Worm (Caenorhabditis elegans): ENCODE measurements around the gene sax-2.
"Not testable (repeated sequence)": the region's sequence is repeated elsewhere in the genome, so short reads cannot be mapped to it uniquely, and the experiment has no call there.

Gene sax-2

DNA sequence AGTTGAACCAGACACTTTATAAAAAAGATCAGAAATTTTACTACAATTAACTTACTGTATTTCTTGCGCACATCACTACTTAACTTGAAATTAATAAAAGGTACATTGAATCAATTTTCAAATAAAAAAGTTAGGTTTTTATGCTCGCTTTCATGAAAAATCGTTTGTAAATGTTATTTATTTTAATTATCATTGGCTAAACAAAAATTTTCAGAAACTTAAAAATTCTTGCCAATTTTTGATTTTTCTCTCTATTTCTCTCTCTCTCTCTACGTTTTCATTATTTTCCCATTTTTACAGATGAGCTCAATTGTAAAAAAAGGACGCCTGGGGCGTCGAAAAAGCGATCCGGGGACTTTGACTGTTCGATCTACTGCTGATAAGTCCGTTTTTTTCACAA lies at the start of gene sax-2:
sax-2 (plus strand) TSS at position 301 of the 400 bp plus-strand sequence.
- no peak for TF ChIP-seq tab-1 (GFP tag; IDR thresholded peaks at IDR 0.05)
- no peak for TF ChIP-seq flt-1 (GFP tag; IDR thresholded peaks at IDR 0.05)
- TF ChIP-seq T22C8.4 (GFP tag; IDR thresholded peaks at IDR 0.05): no peak
- no peak for TF ChIP-seq med-1 (GFP tag; optimal IDR thresholded peaks at IDR 0.05; ENCODE audit: insufficient read depth)
- TF ChIP-seq cog-1 (tag; optimal IDR thresholded peaks at IDR 0.05): no peak
- no peak for TF ChIP-seq ztf-29 (GFP tag; IDR thresholded peaks at IDR 0.05)
- no peak for TF ChIP-seq klf-2 (GFP tag; conservative IDR thresholded peaks at IDR 0.05)
- TF ChIP-seq ztf-23 (GFP tag; IDR thresholded peaks at IDR 0.05): no peak
- TF ChIP-seq ref-1 (GFP tag; conservative IDR thresholded peaks at IDR 0.05): no peak

DNA sequence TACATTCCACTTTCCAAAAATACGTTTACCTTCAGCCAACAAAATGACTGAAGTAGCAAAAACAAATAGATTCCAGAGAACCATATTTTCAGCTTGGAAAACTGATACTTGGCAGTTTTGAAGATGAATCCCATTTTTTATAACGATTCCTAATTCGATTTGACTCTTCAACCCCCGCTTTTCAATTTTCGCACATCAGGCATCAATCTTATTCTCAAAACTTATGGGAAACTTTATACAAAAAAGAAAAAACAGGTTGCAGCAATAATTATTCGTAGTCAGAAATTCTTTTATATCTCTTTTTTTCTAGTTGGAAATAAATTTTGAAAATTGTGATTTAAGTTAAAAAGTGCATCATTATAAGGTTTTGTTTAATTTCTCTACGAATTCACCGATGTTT lies 47.7 kb upstream of the sax-2 start, which contains the start of gene C45G9.10:
C45G9.10 (minus strand) TSS at position 101 of the 400 bp plus-strand sequence.
- TF ChIP-seq tab-1 (GFP tag; IDR thresholded peaks at IDR 0.05) (no peak), med-1 (GFP tag; optimal IDR thresholded peaks at IDR 0.05; ENCODE audit: insufficient read depth) (no peak), ztf-29 (GFP tag; IDR thresholded peaks at IDR 0.05) (no peak), klf-2 (GFP tag; conservative IDR thresholded peaks at IDR 0.05) (no peak), T22C8.4 (GFP tag; IDR thresholded peaks at IDR 0.05) (no peak), flt-1 (GFP tag; IDR thresholded peaks at IDR 0.05) (no peak)

DNA sequence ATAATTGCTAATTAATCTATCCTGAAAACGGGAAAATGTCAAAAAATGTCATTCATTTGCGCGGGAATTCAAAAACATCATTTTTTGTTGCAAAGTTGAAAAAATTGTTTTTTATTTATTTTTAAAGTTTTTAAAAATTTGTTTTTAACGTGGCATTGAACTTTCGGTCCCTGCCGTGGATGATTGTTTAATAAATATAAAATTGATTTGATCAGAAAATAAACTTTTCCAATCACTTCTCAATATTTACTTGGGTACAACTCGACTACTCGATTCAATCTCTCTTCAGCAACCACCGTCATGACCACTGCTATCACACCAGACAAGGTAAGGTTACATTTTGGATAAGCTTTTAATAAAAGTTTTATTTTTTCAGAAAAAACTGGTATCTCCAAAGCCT lies 47.1 kb upstream of the sax-2 start, which contains the start of gene C45G9.4:
C45G9.4 (plus strand) TSS at position 301 of the 400 bp plus-strand sequence.
- not testable (repeated sequence) for TF ChIP-seq T22C8.4 (GFP tag; IDR thresholded peaks at IDR 0.05); med-1 (GFP tag; optimal IDR thresholded peaks at IDR 0.05; ENCODE audit: insufficient read depth); flt-1 (GFP tag; IDR thresholded peaks at IDR 0.05)

DNA sequence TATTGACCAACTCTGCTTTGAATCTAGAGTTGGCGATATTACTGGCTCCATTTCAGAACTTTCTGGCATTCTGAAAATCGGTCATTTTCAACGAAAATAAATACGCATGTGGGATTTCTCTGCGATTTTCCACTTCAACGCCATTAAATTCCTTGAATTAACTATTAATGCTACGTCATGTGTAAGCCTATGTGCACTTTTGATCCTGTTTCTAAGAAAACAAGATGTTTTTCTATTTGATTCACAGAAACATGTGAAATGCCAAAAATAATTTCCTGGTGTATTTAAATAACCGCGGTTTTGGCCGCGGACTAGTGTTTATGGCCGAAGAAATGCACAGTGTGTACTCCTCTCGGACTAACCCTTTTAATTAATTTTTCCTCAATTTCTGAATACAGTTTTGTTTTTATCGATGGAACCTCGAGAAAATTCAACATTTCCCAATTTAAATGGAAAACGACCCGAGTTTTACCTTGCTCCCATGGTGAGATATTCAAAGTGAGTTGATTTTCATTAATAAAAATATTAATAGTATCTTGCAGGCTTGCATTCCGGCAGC lies 40.7 kb upstream of the sax-2 start, which contains the start of the genes C45G9.11 and C45G9.2:
C45G9.11 (minus strand) TSS at position 51 of the 559 bp plus-strand sequence.
C45G9.2 (plus strand) TSS at position 392 of the 559 bp plus-strand sequence.
- TF ChIP-seq tab-1 (GFP tag; IDR thresholded peaks at IDR 0.05): no peak
- peak; percentile 74 for TF ChIP-seq ztf-23 (GFP tag; IDR thresholded peaks at IDR 0.05)
- no peak for TF ChIP-seq ref-1 (GFP tag; conservative IDR thresholded peaks at IDR 0.05)
- no peak for TF ChIP-seq T22C8.4 (GFP tag; IDR thresholded peaks at IDR 0.05)
- no peak for TF ChIP-seq med-1 (GFP tag; optimal IDR thresholded peaks at IDR 0.05; ENCODE audit: insufficient read depth)
- no peak for TF ChIP-seq ztf-29 (GFP tag; IDR thresholded peaks at IDR 0.05)
- peak; percentile 61 for TF ChIP-seq flt-1 (GFP tag; IDR thresholded peaks at IDR 0.05)
- no peak for TF ChIP-seq klf-2 (GFP tag; conservative IDR thresholded peaks at IDR 0.05)
- TF ChIP-seq cog-1 (tag; optimal IDR thresholded peaks at IDR 0.05): peak; percentile 62

DNA sequence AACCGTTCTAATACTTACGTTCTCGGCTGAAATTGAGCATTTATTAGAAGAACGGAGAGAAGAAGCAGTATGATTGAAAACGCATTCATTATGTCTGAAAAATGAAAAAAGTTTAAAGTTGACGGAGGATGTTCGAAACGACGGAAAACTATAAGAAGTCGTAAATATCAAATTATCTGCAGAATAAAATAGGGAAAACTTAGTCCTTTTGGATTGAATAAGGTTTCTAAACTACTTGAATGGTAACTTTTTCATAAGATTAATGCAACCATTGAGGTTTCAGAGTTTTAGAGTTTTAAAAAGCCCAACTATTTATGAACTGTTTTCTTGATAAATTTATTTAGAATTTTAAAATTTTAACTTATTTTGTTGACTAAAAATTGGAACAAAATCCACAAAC lies 38.0 kb upstream of the sax-2 start, which contains the start of gene C45G9.12:
C45G9.12 (minus strand) TSS at position 101 of the 400 bp plus-strand sequence.
- TF ChIP-seq ztf-29 (GFP tag; IDR thresholded peaks at IDR 0.05) (no peak), flt-1 (GFP tag; IDR thresholded peaks at IDR 0.05) (no peak), ref-1 (GFP tag; conservative IDR thresholded peaks at IDR 0.05) (no peak), T22C8.4 (GFP tag; IDR thresholded peaks at IDR 0.05) (no peak), tab-1 (GFP tag; IDR thresholded peaks at IDR 0.05) (no peak), med-1 (GFP tag; optimal IDR thresholded peaks at IDR 0.05; ENCODE audit: insufficient read depth) (no peak)

DNA sequence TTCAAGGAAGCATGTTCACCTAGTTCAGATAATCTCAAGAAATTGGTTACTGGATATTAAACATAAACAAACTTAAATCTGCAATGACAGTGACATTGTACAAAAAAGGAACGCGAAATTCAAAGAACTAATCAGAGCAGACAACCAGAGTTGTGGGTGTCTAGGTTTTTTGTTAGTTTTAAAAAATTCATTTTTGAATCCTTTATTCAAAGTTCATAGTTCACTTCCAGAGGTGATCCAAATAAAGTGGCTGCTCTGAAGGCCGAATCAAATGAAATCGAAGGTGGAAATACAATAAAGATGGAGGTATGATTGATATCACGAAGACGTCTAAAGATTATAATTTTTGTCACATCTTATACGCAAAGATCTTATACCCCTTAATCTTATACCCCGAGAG lies 35.1 kb upstream of the sax-2 start, which contains the start of gene ttbk-6:
ttbk-6 (plus strand) TSS at position 301 of the 400 bp plus-strand sequence.
- TF ChIP-seq med-1 (GFP tag; optimal IDR thresholded peaks at IDR 0.05; ENCODE audit: insufficient read depth) (no peak), klf-2 (GFP tag; conservative IDR thresholded peaks at IDR 0.05) (no peak), ztf-23 (GFP tag; IDR thresholded peaks at IDR 0.05) (no peak), T22C8.4 (GFP tag; IDR thresholded peaks at IDR 0.05) (no peak), ztf-29 (GFP tag; IDR thresholded peaks at IDR 0.05) (no peak), cog-1 (tag; optimal IDR thresholded peaks at IDR 0.05) (no peak), ref-1 (GFP tag; conservative IDR thresholded peaks at IDR 0.05) (no peak), flt-1 (GFP tag; IDR thresholded peaks at IDR 0.05) (no peak), tab-1 (GFP tag; IDR thresholded peaks at IDR 0.05) (no peak)

DNA sequence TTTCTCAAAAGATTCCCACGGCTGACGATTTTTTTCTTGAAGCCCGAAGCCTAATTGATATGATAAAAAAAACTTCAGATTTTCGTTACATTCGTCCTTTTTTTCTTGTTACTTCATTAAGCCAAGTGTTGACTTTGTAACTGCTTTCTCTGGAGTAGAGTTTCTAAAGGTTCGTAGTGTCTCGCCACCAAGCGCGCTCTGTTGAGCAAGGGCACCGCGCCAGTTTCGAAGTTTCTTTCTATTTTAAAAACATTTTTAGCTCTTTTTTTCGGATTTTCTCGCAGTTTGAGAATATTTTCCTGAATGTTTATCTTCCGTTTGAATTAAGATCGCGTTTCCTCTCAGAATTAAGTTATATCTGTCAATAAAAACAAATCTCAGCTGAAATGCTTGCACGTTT lies 32.9 kb upstream of the sax-2 start:
- TF ChIP-seq cog-1 (tag; optimal IDR thresholded peaks at IDR 0.05) (no peak), klf-2 (GFP tag; conservative IDR thresholded peaks at IDR 0.05) (no peak), ref-1 (GFP tag; conservative IDR thresholded peaks at IDR 0.05) (no peak), ztf-23 (GFP tag; IDR thresholded peaks at IDR 0.05) (no peak), med-1 (GFP tag; optimal IDR thresholded peaks at IDR 0.05; ENCODE audit: insufficient read depth) (no peak)

DNA sequence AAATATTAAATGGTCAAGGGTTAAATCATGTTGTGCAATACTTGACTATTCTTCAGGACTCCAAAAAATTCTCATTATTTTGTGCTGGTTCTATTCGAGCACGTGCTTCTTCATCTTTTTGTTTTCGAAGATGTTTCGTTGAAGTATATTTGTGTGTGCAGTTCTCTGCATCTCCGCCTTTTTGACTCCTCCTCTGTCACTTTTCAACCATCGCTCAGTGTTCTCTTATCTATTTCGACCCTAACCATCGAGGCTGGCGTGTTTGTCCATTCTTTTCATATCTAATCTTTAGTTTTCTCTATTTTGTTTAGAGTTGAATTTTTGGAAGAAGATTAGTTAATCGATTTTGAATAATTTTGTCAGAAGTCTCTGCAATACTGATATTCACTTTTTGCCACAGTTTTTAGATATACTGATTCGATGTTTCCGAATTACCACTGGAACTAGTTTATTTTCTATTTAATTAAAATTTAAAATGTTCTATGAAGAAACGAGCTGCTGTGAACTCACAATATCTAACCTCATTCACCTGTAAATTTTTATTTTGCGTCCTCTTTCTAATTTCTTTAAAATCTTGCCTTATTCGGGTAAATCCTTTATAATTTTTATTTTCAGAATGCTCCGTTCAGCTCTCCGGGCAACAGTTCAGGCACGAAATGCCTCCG lies 32.2 kb upstream of the sax-2 start, which contains the start of gene alh-1:
alh-1 (plus strand) TSS at position 615 of the 665 bp plus-strand sequence.
- TF ChIP-seq flt-1 (GFP tag; IDR thresholded peaks at IDR 0.05): no peak
- TF ChIP-seq ref-1 (GFP tag; conservative IDR thresholded peaks at IDR 0.05): no peak
- TF ChIP-seq med-1 (GFP tag; optimal IDR thresholded peaks at IDR 0.05; ENCODE audit: insufficient read depth): no peak
- TF ChIP-seq klf-2 (GFP tag; conservative IDR thresholded peaks at IDR 0.05): no peak
- TF ChIP-seq tab-1 (GFP tag; IDR thresholded peaks at IDR 0.05): no peak
- no peak for TF ChIP-seq cog-1 (tag; optimal IDR thresholded peaks at IDR 0.05)
- no peak for TF ChIP-seq ztf-29 (GFP tag; IDR thresholded peaks at IDR 0.05)
- TF ChIP-seq ztf-23 (GFP tag; IDR thresholded peaks at IDR 0.05): no peak
- TF ChIP-seq T22C8.4 (GFP tag; IDR thresholded peaks at IDR 0.05): no peak

DNA sequence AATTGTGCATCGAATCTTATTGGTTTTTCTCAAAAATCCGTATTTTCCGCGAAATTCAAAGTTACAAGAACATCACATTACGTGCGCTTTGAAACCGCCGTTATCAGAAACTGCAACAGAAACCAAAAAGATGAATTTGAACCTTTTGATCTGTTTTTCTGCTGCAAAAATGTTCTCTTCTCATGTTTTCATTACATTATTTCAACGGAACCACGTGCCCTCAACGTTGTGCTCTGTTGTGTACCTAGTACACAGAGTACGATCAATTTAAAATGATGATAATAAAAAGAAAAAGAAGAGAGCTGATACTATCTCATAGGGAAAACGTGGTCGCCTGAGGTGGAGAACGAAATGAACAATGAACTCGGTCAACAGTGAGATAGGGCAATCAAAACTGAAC lies 31.4 kb upstream of the sax-2 start:
- TF ChIP-seq cog-1 (tag; optimal IDR thresholded peaks at IDR 0.05) (no peak), tab-1 (GFP tag; IDR thresholded peaks at IDR 0.05) (no peak), ztf-23 (GFP tag; IDR thresholded peaks at IDR 0.05) (no peak), flt-1 (GFP tag; IDR thresholded peaks at IDR 0.05) (no peak), T22C8.4 (GFP tag; IDR thresholded peaks at IDR 0.05) (no peak), ztf-29 (GFP tag; IDR thresholded peaks at IDR 0.05) (no peak), ref-1 (GFP tag; conservative IDR thresholded peaks at IDR 0.05) (no peak), klf-2 (GFP tag; conservative IDR thresholded peaks at IDR 0.05) (no peak)
